Worm (Caenorhabditis elegans) whole organism, young adult: ENCODE data around the gene ppm-1.D.

ENCODE experiments used
- B0261.1 ChIP-seq: sonication (generic microtip); optimal IDR thresholded peaks from 2 replicates; lab custom pipeline; 2016; ENCODE audit warnings: mild to moderate bottlenecking, missing genetic modification characterization, moderate library complexity, missing compliant biosample characterization
- C06A6.2 ChIP-seq: fragments of 200-800 bp; sonication (Bioruptor generic); conservative IDR thresholded peaks from 2 replicates; pipeline ENCODE4 v1.3.6; 2022; ENCODE audit warnings: missing genetic modification characterization, missing compliant biosample characterization
- D2030.7 ChIP-seq: fragments of 200-800 bp; sonication (Bioruptor generic); IDR thresholded peaks from 2 replicates; pipeline ENCODE4 v1.3.6; 2022; ENCODE audit warnings: missing genetic modification reagents, missing genetic modification characterization, missing compliant biosample characterization
- F33H1.4 ChIP-seq: fragments of 200-800 bp; sonication (Bioruptor generic); IDR thresholded peaks from 2 replicates; pipeline ENCODE4 v1.3.6; 2022; ENCODE audit warnings: missing genetic modification reagents, missing genetic modification characterization, missing compliant biosample characterization
- Y53F4B.3 ChIP-seq: fragments of 200-800 bp; sonication (Bioruptor generic); IDR thresholded peaks from 2 replicates; pipeline ENCODE4 v1.3.6; 2022; ENCODE audit warnings: missing genetic modification reagents, missing genetic modification characterization, missing compliant biosample characterization
- Y79H2A.3 ChIP-seq: fragments of 200-800 bp; sonication (Bioruptor generic); conservative IDR thresholded peaks from 2 replicates; pipeline ENCODE4 v1.3.6; 2022; ENCODE audit warnings: missing genetic modification reagents, missing genetic modification characterization, missing compliant biosample characterization
- aptf-2 ChIP-seq: fragments of 200-800 bp; sonication (Bioruptor generic); conservative IDR thresholded peaks from 2 replicates; pipeline ENCODE4 v1.3.6; 2022; ENCODE audit warnings: missing genetic modification reagents, missing genetic modification characterization, missing compliant biosample characterization
- atf-7 ChIP-seq: sonication (generic microtip); optimal IDR thresholded peaks from 2 replicates; lab custom pipeline; 2017; ENCODE audit warnings: mild to moderate bottlenecking, missing genetic modification characterization, missing compliant biosample characterization
- attf-6 ChIP-seq: fragments of 200-800 bp; sonication (Bioruptor generic); IDR thresholded peaks from 2 replicates; pipeline ENCODE4 v1.3.6; 2022; ENCODE audit warnings: missing genetic modification reagents, missing genetic modification characterization, missing compliant biosample characterization
- cebp-1 ChIP-seq, 2 experiments: fragments of 200-800 bp in 1 of 2; sonication (Bioruptor generic) in 1 of 2; sonication (generic microtip) in 1 of 2; IDR thresholded peaks in 1 of 2; optimal IDR thresholded peaks in 1 of 2; 2 replicates each; pipeline versions ENCODE4 v1.3.6 to Lab custom; 2017 to 2022; ENCODE audit warnings: missing compliant biosample characterization in 2 of 2, missing genetic modification characterization in 2 of 2, mild to moderate bottlenecking in 1 of 2, missing genetic modification reagents in 1 of 2, moderate library complexity in 1 of 2
- ceh-27 ChIP-seq: fragments of 200-800 bp; sonication (Bioruptor generic); optimal IDR thresholded peaks from 2 replicates; lab custom pipeline; 2018; ENCODE audit warnings: mild to moderate bottlenecking, missing genetic modification characterization, moderate library complexity, missing compliant biosample characterization
- ceh-40 ChIP-seq: fragments of 200-800 bp; sonication (Bioruptor generic); IDR thresholded peaks from 2 replicates; pipeline ENCODE4 v1.3.6; 2022; ENCODE audit warnings: missing genetic modification characterization, missing compliant biosample characterization
- ceh-58 ChIP-seq: fragments of 200-800 bp; sonication (Bioruptor generic); IDR thresholded peaks from 2 replicates; pipeline ENCODE4 v1.3.6; 2022; ENCODE audit warnings: missing genetic modification characterization, missing compliant biosample characterization
- die-1 ChIP-seq: sonication (generic microtip); optimal IDR thresholded peaks from 2 replicates; lab custom pipeline; 2016; ENCODE audit warnings: missing genotype, mild to moderate bottlenecking, missing genetic modification characterization, missing compliant biosample characterization
- fkh-3 ChIP-seq: sonication (generic microtip); optimal IDR thresholded peaks from 2 replicates; lab custom pipeline; 2016; ENCODE audit warnings: mild to moderate bottlenecking, missing genetic modification characterization, missing compliant biosample characterization
- hlh-12 ChIP-seq: sonication (generic microtip); optimal IDR thresholded peaks from 2 replicates; lab custom pipeline; 2016; ENCODE audit warnings: missing genetic modification characterization, missing compliant biosample characterization
- hlh-26 ChIP-seq: fragments of 200-800 bp; sonication (Bioruptor generic); conservative IDR thresholded peaks from 2 replicates; pipeline ENCODE4 v1.3.6; 2022; ENCODE audit warnings: missing genetic modification reagents, missing genetic modification characterization, missing compliant biosample characterization
- hmg-1.2 ChIP-seq: fragments of 200-800 bp; sonication (Bioruptor generic); IDR thresholded peaks from 2 replicates; pipeline ENCODE4 v1.3.6; 2022; ENCODE audit warnings: missing genetic modification reagents, missing genetic modification characterization, missing compliant biosample characterization
- let-607 ChIP-seq, 2 experiments: fragments of 200-800 bp in 1 of 2; sonication (Bioruptor generic) in 1 of 2; sonication (generic microtip) in 1 of 2; optimal IDR thresholded peaks; 2 replicates each; lab custom pipeline; 2016 to 2018; ENCODE audit warnings: mild to moderate bottlenecking in 2 of 2, missing compliant biosample characterization in 2 of 2, missing genetic modification characterization in 2 of 2, moderate library complexity in 2 of 2, missing genotype in 1 of 2
- lin-26 ChIP-seq: fragments of 200-800 bp; sonication (Bioruptor generic); IDR thresholded peaks from 2 replicates; pipeline ENCODE4 v1.3.6; 2022; ENCODE audit warnings: missing genetic modification reagents, missing genetic modification characterization, missing compliant biosample characterization
- lin-40 ChIP-seq: sonication (generic microtip); optimal IDR thresholded peaks from 2 replicates; lab custom pipeline; 2016; ENCODE audit warnings: missing genetic modification characterization, mild to moderate bottlenecking, missing compliant biosample characterization, missing genotype, missing genetic modification reagents
- lsl-1 ChIP-seq: fragments of 200-800 bp; sonication (Bioruptor generic); optimal IDR thresholded peaks from 2 replicates; lab custom pipeline; 2018; ENCODE audit warnings: mild to moderate bottlenecking, missing genetic modification characterization, moderate library complexity, missing compliant biosample characterization
- madf-3 ChIP-seq: fragments of 200-800 bp; sonication (Bioruptor generic); IDR thresholded peaks from 2 replicates; pipeline ENCODE4 v1.3.6; 2022; ENCODE audit warnings: missing genetic modification reagents, missing genetic modification characterization, missing compliant biosample characterization
- madf-6 ChIP-seq: fragments of 200-800 bp; sonication (Bioruptor generic); IDR thresholded peaks from 2 replicates; pipeline ENCODE4 v1.3.6; 2022; ENCODE audit warnings: missing genetic modification reagents, missing genetic modification characterization, missing compliant biosample characterization
- mcd-1 ChIP-seq: fragments of 200-800 bp; sonication (Bioruptor generic); IDR thresholded peaks from 2 replicates; pipeline ENCODE4 v1.3.6; 2022; ENCODE audit warnings: missing genetic modification reagents, missing genetic modification characterization, missing compliant biosample characterization
- nfya-2 ChIP-seq: fragments of 200-800 bp; sonication (Bioruptor generic); IDR thresholded peaks from 2 replicates; pipeline ENCODE4 v1.3.6; 2022; ENCODE audit warnings: missing genetic modification reagents, missing genetic modification characterization, missing compliant biosample characterization
- nhr-120 ChIP-seq: fragments of 200-800 bp; sonication (Bioruptor generic); IDR thresholded peaks from 2 replicates; pipeline ENCODE4 v1.3.6; 2022; ENCODE audit warnings: missing genetic modification characterization, missing compliant biosample characterization
- nhr-80 ChIP-seq: sonication (generic microtip); optimal IDR thresholded peaks from 2 replicates; lab custom pipeline; 2016; ENCODE audit warnings: missing genetic modification characterization, missing compliant biosample characterization
- nhr-90 ChIP-seq: sonication (generic microtip); optimal IDR thresholded peaks from 2 replicates; lab custom pipeline; 2016; ENCODE audit warnings: missing genotype, mild to moderate bottlenecking, missing genetic modification characterization, missing compliant biosample characterization
- rec-8 ChIP-seq, 2 experiments: sonication (generic microtip); optimal IDR thresholded peaks; 2 replicates each; lab custom pipeline; 2016; ENCODE audit warnings: mild to moderate bottlenecking in 2 of 2, missing genetic modification characterization in 2 of 2, missing genetic modification reagents in 2 of 2, missing genotype in 2 of 2, missing biosample characterization in 1 of 2, missing compliant biosample characterization in 1 of 2, moderate library complexity in 1 of 2
- rpc-1 ChIP-seq, 2 experiments: fragments of 150-350 bp in 1 of 2; sonication (generic microtip) in 1 of 2; optimal IDR thresholded peaks; 2 replicates each; lab custom pipeline; 2014 to 2018; ENCODE audit warnings: missing biosample characterization in 1 of 2, missing genetic modification characterization in 1 of 2, missing genetic modification reagents in 1 of 2, missing genotype in 1 of 2
- snpc-1.1 ChIP-seq: sonication (generic microtip); optimal IDR thresholded peaks from 2 replicates; lab custom pipeline; 2017; ENCODE audit warnings: missing genetic modification characterization, mild to moderate bottlenecking, missing compliant biosample characterization, antibody characterized with exemption, moderate library complexity, missing genotype, missing genetic modification reagents; ENCODE audit not compliant: insufficient read depth
- snpc-3.4 ChIP-seq: sonication (generic microtip); optimal IDR thresholded peaks from 2 replicates; lab custom pipeline; 2017; ENCODE audit warnings: missing genetic modification characterization, mild to moderate bottlenecking, missing compliant biosample characterization, antibody characterized with exemption, moderate library complexity, missing genotype, missing genetic modification reagents
- tbp1 ChIP-seq: fragments of 200-800 bp; sonication (Bioruptor generic); optimal IDR thresholded peaks from 2 replicates; lab custom pipeline; 2018; ENCODE audit warnings: mild to moderate bottlenecking, missing genetic modification characterization, missing compliant biosample characterization

The ppm-1.D gene

DNA sequence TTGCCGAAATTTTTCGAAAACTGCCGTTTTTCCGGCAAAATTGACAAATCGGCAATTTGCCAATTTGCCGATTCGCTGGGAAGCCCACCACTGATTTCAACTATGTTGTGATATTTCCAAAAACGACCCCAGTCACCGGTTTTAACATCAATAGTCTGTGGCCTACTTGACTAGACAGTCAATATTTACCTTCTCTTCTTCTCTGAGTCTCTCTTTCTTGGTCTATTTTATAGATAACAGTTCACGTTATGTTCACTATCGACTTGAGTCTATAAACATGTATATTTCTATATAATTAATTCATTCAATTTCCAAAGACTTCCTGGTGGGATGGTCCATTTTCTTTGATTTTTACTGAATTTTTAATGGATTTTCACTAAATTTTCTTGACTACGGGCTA lies 36.6 kb upstream of the ppm-1.D start:
- TF ChIP-seq fkh-3: no peak
- TF ChIP-seq nhr-80 (tag; lab: Kevin White, UChicago): peak; percentile 30

DNA sequence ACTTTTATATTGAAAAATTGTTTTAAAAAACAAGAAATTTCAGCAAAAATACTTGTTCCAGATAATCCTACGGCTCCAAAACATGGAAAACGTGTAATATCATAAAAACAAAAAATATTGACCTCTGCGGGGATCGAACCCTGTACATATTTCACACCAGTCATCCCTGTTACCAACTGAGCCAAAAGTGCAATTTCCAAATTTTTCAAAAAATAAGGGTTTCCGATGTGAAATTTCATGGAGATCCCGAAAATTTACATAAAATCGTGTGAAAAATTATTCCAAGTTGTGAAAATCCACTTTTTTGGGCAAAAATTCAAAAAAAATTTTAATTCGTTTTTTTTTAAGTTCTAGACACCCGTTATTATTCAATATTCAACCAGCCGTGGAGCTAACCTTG lies 27.2 kb upstream of the ppm-1.D start:
- TF ChIP-seq B0261.1 (tag; lab: Kevin White, UChicago) (peak; percentile 43), nhr-120 (GFP tag; lab: Robert Waterston, UW) (no peak), D2030.7 (peak; percentile 25; the same call in 1 of the 2 replicates), cebp-1 (GFP tag; IDR thresholded peaks at IDR 0.05; lab: Robert Waterston, UW) (no peak), cebp-1 (tag; optimal IDR thresholded peaks at IDR 0.05; lab: Kevin White, UChicago) (no peak), die-1 (tag; lab: Kevin White, UChicago) (peak; percentile 47), tbp1 (GFP tag; lab: Kevin White, UChicago) (peak; percentile 85), lin-40 (tag; lab: Kevin White, UChicago) (no peak), C06A6.2 (no peak), snpc-3.4 (tag; lab: Kevin White, UChicago) (no peak), rpc-1 (optimal IDR thresholded peaks at IDR 0.05; lab: Kevin White, UChicago) (peak; percentile 32), rpc-1 (tag; optimal IDR thresholded peaks at IDR 0.05; lab: Kevin White, UChicago) (peak; percentile 73), lin-26 (GFP tag; lab: Robert Waterston, UW) (0 out of 2 replicates have a peak, but pooled peaks have one; percentile 41)
- TF ChIP-seq, all 124 proteins: peak for 6

DNA sequence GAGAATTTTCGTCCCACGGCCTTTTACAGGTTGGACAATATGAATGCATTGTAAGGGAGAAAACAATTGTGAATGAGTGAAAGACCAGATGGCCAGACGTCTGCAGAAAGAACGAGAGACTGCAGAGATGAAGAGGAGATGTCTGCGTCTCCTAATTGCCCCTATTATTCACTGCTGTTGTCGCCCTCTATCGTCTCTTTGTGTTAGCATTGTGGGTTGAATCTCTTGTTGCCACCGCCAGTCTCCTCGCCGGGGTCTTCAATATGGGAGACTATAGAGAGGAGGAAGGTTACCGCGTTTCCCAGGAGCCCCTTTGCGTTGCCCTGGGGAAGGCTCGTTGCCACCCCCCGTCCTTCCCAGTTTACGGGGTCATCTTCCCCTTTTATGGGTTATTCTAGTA lies 26.5 kb upstream of the ppm-1.D start, which contains the start of gene Y54F10BM.9:
Gene Y54F10BM.9 (minus strand): TSS at position 61 of the 400 bp plus-strand sequence.
- TF ChIP-seq atf-7 (tag; lab: Kevin White, UChicago) (no peak), attf-6 (GFP tag; lab: Robert Waterston, UW) (no peak), madf-3 (GFP tag; lab: Robert Waterston, UW) (no peak), hmg-1.2 (GFP tag; lab: Robert Waterston, UW) (peak; percentile 74; the same call in 1 of the 2 replicates), lsl-1 (GFP tag; lab: Kevin White, UChicago) (no peak), lin-40 (tag; lab: Kevin White, UChicago) (no peak), mcd-1 (peak; percentile 18; the same call in 1 of the 2 replicates), aptf-2 (peak; percentile 89), hlh-12 (no peak), madf-6 (GFP tag; lab: Robert Waterston, UW) (peak; percentile 10; the same call in 1 of the 2 replicates), snpc-1.1 (tag; lab: Kevin White, UChicago) (no peak), hlh-26 (GFP tag; lab: Robert Waterston, UW) (no peak), ceh-27 (GFP tag; lab: Kevin White, UChicago) (peak; percentile 8), nhr-90 (tag; lab: Kevin White, UChicago) (no peak), ceh-58 (GFP tag; lab: Robert Waterston, UW) (no peak), lin-26 (GFP tag; lab: Robert Waterston, UW) (peak; percentile 58; the same call in 1 of the 2 replicates), ceh-40 (GFP tag; lab: Robert Waterston, UW) (no peak), let-607 (tag; optimal IDR thresholded peaks at IDR 0.05; lab: Kevin White, UChicago) (no peak), Y53F4B.3 (no peak), rec-8 (tag; optimal IDR thresholded peaks at IDR 0.05; lab: Kevin White, UChicago) (no peak), Y79H2A.3 (no peak), nhr-80 (tag; lab: Kevin White, UChicago) (no peak), F33H1.4 (GFP tag; lab: Robert Waterston, UW) (no peak), nfya-2 (GFP tag; lab: Robert Waterston, UW) (no peak)
